Fruit fly (Drosophila melanogaster) whole organism, embryonic: ENCODE results near the gene Sf3b3.

Experiments
- CG10274 ChIP-seq: fragments of 200-800 bp; sonication (Bioruptor generic); optimal IDR thresholded peaks from 3 replicates; lab custom pipeline; 2017; ENCODE audit warnings: missing biosample characterization, mild to moderate bottlenecking, missing genetic modification characterization
- CG11504 ChIP-seq: fragments of 200-800 bp; sonication (Bioruptor generic); optimal IDR thresholded peaks from 3 replicates; lab custom pipeline; 2019; ENCODE audit warnings: missing biosample characterization, mild to moderate bottlenecking, missing genetic modification characterization, moderate library complexity
- CG12155 ChIP-seq: fragments of 200-800 bp; sonication (Bioruptor generic); optimal IDR thresholded peaks from 3 replicates; lab custom pipeline; 2016; ENCODE audit warnings: missing biosample characterization, missing genetic modification characterization
- CG12236 ChIP-seq: fragments of 200-800 bp; sonication (Bioruptor generic); optimal IDR thresholded peaks from 2 replicates; lab custom pipeline; 2016; ENCODE audit warnings: missing biosample characterization, missing genetic modification characterization
- CG12299 ChIP-seq: fragments of 200-800 bp; sonication (Bioruptor generic); optimal IDR thresholded peaks from 2 replicates; lab custom pipeline; 2018; ENCODE audit warnings: missing biosample characterization, mild to moderate bottlenecking, missing genetic modification characterization
- CG14014 ChIP-seq: fragments of 200-800 bp; sonication (Bioruptor generic); IDR thresholded peaks from 2 replicates; pipeline ENCODE4 v1.3.6; 2022; ENCODE audit warnings: missing biosample characterization, missing genetic modification characterization
- CG14667 ChIP-seq: fragments of 200-800 bp; sonication (Bioruptor generic); IDR thresholded peaks from 2 replicates; pipeline ENCODE4 v1.3.6; 2022; ENCODE audit warnings: missing biosample characterization, missing genetic modification characterization
- CG16815 ChIP-seq: fragments of 200-800 bp; sonication (Bioruptor generic); optimal IDR thresholded peaks from 3 replicates; lab custom pipeline; 2017; ENCODE audit warnings: missing biosample characterization, mild to moderate bottlenecking, missing genetic modification characterization
- CG18011 ChIP-seq: fragments of 200-800 bp; sonication (Bioruptor generic); optimal IDR thresholded peaks from 2 replicates; lab custom pipeline; 2017; ENCODE audit warnings: missing biosample characterization, missing genetic modification characterization, mild to moderate bottlenecking, moderate library complexity, missing genotype
- CG2129 ChIP-seq: fragments of 200-800 bp; sonication (Bioruptor generic); IDR thresholded peaks from 2 replicates; pipeline ENCODE4 v1.3.6; 2022; ENCODE audit warnings: missing biosample characterization, missing genetic modification characterization; ENCODE audit not compliant: partially characterized antibody
- CG31224 ChIP-seq: fragments of 200-800 bp; sonication (Bioruptor generic); IDR thresholded peaks from 2 replicates; pipeline ENCODE4 v1.3.6; 2022; ENCODE audit warnings: missing biosample characterization, missing genetic modification characterization
- CG34376 ChIP-seq: fragments of 200-800 bp; sonication (Bioruptor generic); optimal IDR thresholded peaks from 2 replicates; lab custom pipeline; 2018; ENCODE audit warnings: missing biosample characterization, mild to moderate bottlenecking, missing genetic modification characterization
- CG3726 ChIP-seq: fragments of 200-800 bp; sonication (Bioruptor generic); IDR thresholded peaks from 3 replicates; pipeline ENCODE4, ENCODE4 v1.3.6; 2022; ENCODE audit warnings: missing biosample characterization, missing genetic modification characterization
- CG8924 ChIP-seq: fragments of 200-800 bp; optimal IDR thresholded peaks from 3 replicates; lab custom pipeline; 2019; ENCODE audit warnings: missing biosample characterization, mild to moderate bottlenecking, missing genetic modification characterization, moderate library complexity
- Chrac-16 ChIP-seq: fragments of 200-800 bp; sonication (Bioruptor generic); optimal IDR thresholded peaks from 3 replicates; lab custom pipeline; 2016; ENCODE audit warnings: missing biosample characterization, missing genetic modification characterization
- Dfd ChIP-seq, 2 experiments: fragments of >200 bp; optimal IDR thresholded peaks; 2 replicates each; lab custom pipeline; 2017; ENCODE audit warnings: missing biosample characterization in 2 of 2, missing genetic modification characterization in 2 of 2
- Dp ChIP-seq: fragments of 200-800 bp; sonication (Bioruptor generic); optimal IDR thresholded peaks from 2 replicates; lab custom pipeline; 2018; ENCODE audit warnings: missing biosample characterization, mild to moderate bottlenecking, missing genetic modification characterization, moderate library complexity
- Hey ChIP-seq: fragments of 200-800 bp; sonication (Bioruptor generic); optimal IDR thresholded peaks from 3 replicates; lab custom pipeline; 2018; ENCODE audit warnings: missing biosample characterization, mild to moderate bottlenecking, missing genetic modification characterization
- Hr39 ChIP-seq: fragments of >200 bp; optimal IDR thresholded peaks from 2 replicates; lab custom pipeline; 2017
- Lhr ChIP-seq: fragments of 200-800 bp; sonication (Bioruptor generic); optimal IDR thresholded peaks from 3 replicates; lab custom pipeline; 2017; ENCODE audit warnings: mild to moderate bottlenecking, missing biosample characterization, missing genetic modification reagents, missing genetic modification characterization
- MTF-1 ChIP-seq: fragments of 200-800 bp; sonication (Bioruptor generic); optimal IDR thresholded peaks from 2 replicates; lab custom pipeline; 2018; ENCODE audit warnings: missing biosample characterization, mild to moderate bottlenecking, missing genetic modification characterization, borderline replicate concordance
- Meics ChIP-seq: fragments of 200-800 bp; sonication (Bioruptor generic); optimal IDR thresholded peaks from 2 replicates; lab custom pipeline; 2017; ENCODE audit warnings: missing biosample characterization, mild to moderate bottlenecking, missing genetic modification characterization
- Nf-YB ChIP-seq: fragments of 200-800 bp; sonication (Bioruptor generic); optimal IDR thresholded peaks from 3 replicates; lab custom pipeline; 2019; ENCODE audit warnings: missing biosample characterization, mild to moderate bottlenecking, missing genetic modification characterization, moderate library complexity
- Ravus ChIP-seq: fragments of 200-800 bp; sonication (Bioruptor generic); IDR thresholded peaks from 2 replicates; pipeline ENCODE4 v1.3.6; 2022; ENCODE audit warnings: missing biosample characterization, missing genetic modification characterization
- Scr ChIP-seq: fragments of 200-800 bp; sonication (Bioruptor generic); IDR thresholded peaks from 2 replicates; pipeline ENCODE4 v1.3.6; 2022; ENCODE audit warnings: missing biosample characterization, missing genetic modification characterization; ENCODE audit not compliant: partially characterized antibody
- Usf ChIP-seq: fragments of 200-800 bp; sonication (Bioruptor generic); optimal IDR thresholded peaks from 2 replicates; lab custom pipeline; 2017; ENCODE audit warnings: missing genotype, missing biosample characterization, missing genetic modification characterization
- Vsx1 ChIP-seq: fragments of 200-800 bp; sonication (Bioruptor generic); optimal IDR thresholded peaks from 2 replicates; lab custom pipeline; 2017; ENCODE audit warnings: missing biosample characterization, mild to moderate bottlenecking, missing genetic modification characterization, missing genetic modification reagents
- bbx ChIP-seq: fragments of 200-800 bp; sonication (Bioruptor generic); IDR thresholded peaks from 2 replicates; pipeline ENCODE4 v1.3.6; 2022; ENCODE audit warnings: missing biosample characterization, missing genetic modification characterization; ENCODE audit not compliant: partially characterized antibody
- bigmax ChIP-seq: fragments of 200-800 bp; sonication (Bioruptor generic); optimal IDR thresholded peaks from 2 replicates; lab custom pipeline; 2018; ENCODE audit warnings: missing biosample characterization, mild to moderate bottlenecking, missing genetic modification characterization
- bsh ChIP-seq, 2 experiments: fragments of 200-800 bp; sonication (Bioruptor generic); optimal IDR thresholded peaks; 2 replicates each; lab custom pipeline; 2017 to 2018; ENCODE audit warnings: mild to moderate bottlenecking in 2 of 2, missing biosample characterization in 2 of 2, missing genetic modification characterization in 2 of 2, moderate library complexity in 1 of 2
- caup ChIP-seq: fragments of 200-800 bp; sonication (Bioruptor generic); optimal IDR thresholded peaks from 3 replicates; lab custom pipeline; 2017; ENCODE audit warnings: missing biosample characterization, mild to moderate bottlenecking, missing genetic modification characterization, moderate library complexity; ENCODE audit not compliant: severe bottlenecking
- corto ChIP-seq: fragments of 200-800 bp; sonication (Bioruptor generic); optimal IDR thresholded peaks from 2 replicates; lab custom pipeline; 2016; ENCODE audit warnings: missing biosample characterization, mild to moderate bottlenecking, missing genetic modification characterization, moderate library complexity
- cwo ChIP-seq: fragments of 200-800 bp; sonication (Bioruptor generic); optimal IDR thresholded peaks from 3 replicates; lab custom pipeline; 2017; ENCODE audit warnings: missing biosample characterization, missing genetic modification characterization, mild to moderate bottlenecking, moderate library complexity, missing genetic modification reagents
- ftz-f1 ChIP-seq: fragments of 200-800 bp; sonication (Bioruptor generic); optimal IDR thresholded peaks from 2 replicates; lab custom pipeline; 2016; ENCODE audit warnings: missing biosample characterization, missing genetic modification characterization
- gem ChIP-seq: fragments of 200-800 bp; sonication (Bioruptor generic); optimal IDR thresholded peaks from 2 replicates; lab custom pipeline; 2019; ENCODE audit warnings: missing biosample characterization, mild to moderate bottlenecking, missing genetic modification characterization, moderate library complexity
- grau ChIP-seq: fragments of 200-800 bp; optimal IDR thresholded peaks from 3 replicates; lab custom pipeline; 2019; ENCODE audit warnings: missing biosample characterization, mild to moderate bottlenecking, missing genetic modification characterization, moderate library complexity
- lov ChIP-seq, 2 experiments: fragments of 200-800 bp in 1 of 2; fragments of >200 bp in 1 of 2; sonication (Bioruptor generic) in 1 of 2; IDR thresholded peaks in 1 of 2; optimal IDR thresholded peaks in 1 of 2; 2 replicates in 1 of 2; 3 replicates in 1 of 2; pipeline versions ENCODE4 v1.3.6 to Lab custom; 2017 to 2022; ENCODE audit warnings: missing biosample characterization in 1 of 2, missing genetic modification characterization in 1 of 2
- luna ChIP-seq: fragments of 200-800 bp; sonication (Bioruptor generic); optimal IDR thresholded peaks from 2 replicates; lab custom pipeline; 2016; ENCODE audit warnings: missing biosample characterization, missing genetic modification characterization
- nau ChIP-seq: fragments of 200-800 bp; sonication (Bioruptor generic); optimal IDR thresholded peaks from 3 replicates; lab custom pipeline; 2017; ENCODE audit warnings: missing biosample characterization, mild to moderate bottlenecking, missing genetic modification characterization, missing genetic modification reagents
- pho ChIP-seq: fragments of 200-800 bp; sonication (Bioruptor generic); optimal IDR thresholded peaks from 2 replicates; lab custom pipeline; 2016; ENCODE audit warnings: missing biosample characterization, missing genetic modification characterization
- pnt ChIP-seq: fragments of 200-800 bp; sonication (Bioruptor generic); optimal IDR thresholded peaks from 3 replicates; lab custom pipeline; 2016; ENCODE audit warnings: missing biosample characterization, missing genetic modification characterization
- pzg ChIP-seq: fragments of 200-800 bp; sonication (Bioruptor generic); optimal IDR thresholded peaks from 3 replicates; lab custom pipeline; 2018; ENCODE audit warnings: missing biosample characterization, mild to moderate bottlenecking, missing genetic modification characterization, moderate library complexity
- ranshi ChIP-seq: fragments of 200-800 bp; sonication (Bioruptor generic); IDR thresholded peaks from 2 replicates; pipeline ENCODE4 v1.3.6; 2022; ENCODE audit warnings: missing biosample characterization, missing genetic modification characterization
- repo ChIP-seq: fragments of 200-800 bp; sonication (Bioruptor generic); optimal IDR thresholded peaks from 2 replicates; lab custom pipeline; 2016; ENCODE audit warnings: missing biosample characterization, missing genetic modification characterization
- slou ChIP-seq: fragments of 200-800 bp; sonication (Bioruptor generic); optimal IDR thresholded peaks from 3 replicates; lab custom pipeline; 2016; ENCODE audit warnings: missing biosample characterization, missing genetic modification characterization
- tx ChIP-seq: fragments of 200-800 bp; sonication (Bioruptor generic); optimal IDR thresholded peaks from 2 replicates; lab custom pipeline; 2016; ENCODE audit warnings: missing biosample characterization, missing genetic modification characterization
- unpg ChIP-seq: fragments of 200-800 bp; sonication (Bioruptor generic); optimal IDR thresholded peaks from 3 replicates; lab custom pipeline; 2018; ENCODE audit warnings: missing biosample characterization, mild to moderate bottlenecking, missing genetic modification characterization, moderate library complexity

The Sf3b3 gene

DNA sequence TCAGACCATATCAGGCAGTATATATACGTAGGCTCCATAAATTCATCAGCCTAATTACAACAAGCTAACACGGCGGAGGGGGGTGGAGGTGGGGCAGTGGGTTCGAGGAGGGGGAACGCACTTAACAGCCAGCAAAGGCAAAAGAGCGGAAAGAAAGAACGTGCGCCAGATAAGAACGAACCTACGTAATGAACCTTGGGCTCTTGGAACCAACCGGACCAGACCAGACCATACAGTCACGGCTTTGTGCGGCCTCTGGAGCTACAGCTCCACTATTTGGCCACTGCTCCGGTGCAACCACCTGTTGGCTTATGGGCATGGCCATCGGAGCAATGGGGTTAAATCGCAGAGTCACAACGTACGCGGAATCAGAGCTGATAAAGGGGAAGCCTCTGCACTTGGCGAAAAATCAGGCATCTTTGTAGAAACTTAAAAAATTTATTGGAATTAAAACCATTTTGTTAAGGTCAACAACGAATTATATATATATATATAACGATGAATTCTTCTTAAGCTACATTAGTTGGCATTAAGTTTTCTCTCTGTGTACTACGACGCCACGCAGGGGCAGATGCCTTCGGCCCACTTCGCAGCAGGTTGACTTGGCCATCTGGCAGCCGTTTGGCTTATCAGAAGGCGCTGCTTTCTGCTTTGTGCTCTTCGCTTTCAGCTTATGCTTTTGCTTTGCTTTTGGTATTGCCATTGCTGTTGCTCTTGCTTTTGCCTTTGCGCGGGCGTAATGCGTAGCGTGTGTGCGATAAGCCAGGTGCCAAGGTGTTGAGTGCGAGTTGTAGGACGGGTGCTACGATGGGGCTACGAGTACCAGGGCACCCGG, 52.1 kb downstream of the Sf3b3 start (continued):
- TF ChIP-seq ranshi (GFP tag; lab: Robert Waterston, UW), result peak; percentile 98
- TF ChIP-seq CG12236 (GFP tag; lab: Kevin White, UChicago), result no peak
- TF ChIP-seq CG14014 (GFP tag; lab: Robert Waterston, UW), result peak; percentile 97
- no peak for TF ChIP-seq lov (optimal IDR thresholded peaks at IDR 0.05; lab: Kevin White, UChicago)
- TF ChIP-seq lov (GFP tag; IDR thresholded peaks at IDR 0.05; lab: Robert Waterston, UW), result peak; percentile 94
- no peak for TF ChIP-seq Scr (GFP tag; lab: Robert Waterston, UW)
- no peak for TF ChIP-seq repo (GFP tag; lab: Kevin White, UChicago)
- no peak for TF ChIP-seq Hr39 (lab: Kevin White, UChicago)
- TF ChIP-seq pzg, result no peak
- no peak for TF ChIP-seq CG2129 (GFP tag; lab: Robert Waterston, UW)
- TF ChIP-seq CG3726 (GFP tag; lab: Robert Waterston, UW), result peak; percentile 94
- TF ChIP-seq slou (GFP tag; lab: Kevin White, UChicago), result peak; percentile 71
- TF ChIP-seq corto (GFP tag; lab: Kevin White, UChicago), result peak; percentile 96
- TF ChIP-seq Dfd (GFP tag; optimal IDR thresholded peaks at IDR 0.05; lab: Kevin White, UChicago), result no peak
- TF ChIP-seq bsh (GFP tag; optimal IDR thresholded peaks at IDR 0.05; lab: Kevin White, UChicago), result peak; percentile 81 to 95
- TF ChIP-seq CG12155, result peak; percentile 92
- TF ChIP-seq CG14667 (GFP tag; lab: Robert Waterston, UW), result peak; percentile 94
- no peak for TF ChIP-seq luna (GFP tag; lab: Kevin White, UChicago)
- peak; percentile 94 for TF ChIP-seq grau (tag; lab: Kevin White, UChicago)
- TF ChIP-seq Vsx1 (GFP tag; lab: Kevin White, UChicago), result peak; percentile 82
- peak; percentile 93 for TF ChIP-seq CG31224
- TF ChIP-seq pnt, result peak; percentile 76
- peak; percentile 96 for TF ChIP-seq CG8924 (tag; lab: Kevin White, UChicago)
- TF ChIP-seq Nf-YB (GFP tag; lab: Kevin White, UChicago), result peak; percentile 73
- peak; percentile 83 for TF ChIP-seq Usf
- peak; percentile 63 for TF ChIP-seq tx (GFP tag; lab: Kevin White, UChicago)
- peak; percentile 79 for TF ChIP-seq pho (GFP tag; lab: Kevin White, UChicago)
- peak; percentile 59 for TF ChIP-seq nau (GFP tag; lab: Kevin White, UChicago)
- peak; percentile 86 for TF ChIP-seq CG16815
- TF ChIP-seq caup (GFP tag; lab: Kevin White, UChicago), result peak; percentile 90
- peak; percentile 74 for TF ChIP-seq CG18011
- peak; percentile 86 for TF ChIP-seq Ravus (GFP tag; lab: Robert Waterston, UW)
- TF ChIP-seq Hey, result peak; percentile 49
- peak; percentile 97 for TF ChIP-seq cwo
- peak; percentile 1 for TF ChIP-seq Dp (GFP tag; lab: Kevin White, UChicago)
- TF ChIP-seq Lhr (GFP tag; lab: Kevin White, UChicago), result peak; percentile 68
- TF ChIP-seq CG10274 (GFP tag; lab: Kevin White, UChicago), result peak; percentile 70
- TF ChIP-seq ftz-f1 (GFP tag; lab: Kevin White, UChicago), result peak; percentile 43
- TF ChIP-seq Meics (GFP tag; lab: Kevin White, UChicago), result peak; percentile 92
- peak; percentile 90 for TF ChIP-seq CG11504 (tag; lab: Kevin White, UChicago)
- peak; percentile 96 for TF ChIP-seq gem (tag; lab: Kevin White, UChicago)
- TF ChIP-seq MTF-1, result peak; percentile 12
- no peak for TF ChIP-seq bigmax (GFP tag; lab: Kevin White, UChicago)
- TF ChIP-seq CG12299 (tag; lab: Kevin White, UChicago), result peak; percentile 86
- TF ChIP-seq unpg (GFP tag; lab: Kevin White, UChicago), result peak; percentile 94
- TF ChIP-seq CG34376 (GFP tag; lab: Kevin White, UChicago), result peak; percentile 50
- no peak for TF ChIP-seq bbx (GFP tag; lab: Robert Waterston, UW)
- TF ChIP-seq Chrac-16 (GFP tag; lab: Kevin White, UChicago), result peak; percentile 90
